Worm (Caenorhabditis elegans) whole organism, young adult: ENCODE data around the gene Y54G2A.11.

Experiments used
- B0035.1 ChIP-seq: sonication (generic microtip); optimal IDR thresholded peaks from 2 replicates; lab custom pipeline; 2016; ENCODE audit warnings: missing genetic modification characterization, mild to moderate bottlenecking, missing compliant biosample characterization, missing genotype, missing genetic modification reagents
- B0261.1 ChIP-seq: sonication (generic microtip); optimal IDR thresholded peaks from 2 replicates; lab custom pipeline; 2016; ENCODE audit warnings: mild to moderate bottlenecking, missing genetic modification characterization, moderate library complexity, missing compliant biosample characterization
- F22D6.2 ChIP-seq: sonication (generic microtip); optimal IDR thresholded peaks from 2 replicates; lab custom pipeline; 2016; ENCODE audit warnings: mild to moderate bottlenecking, missing genetic modification characterization, missing compliant biosample characterization
- Y79H2A.3 ChIP-seq: fragments of 200-800 bp; sonication (Bioruptor generic); conservative IDR thresholded peaks from 2 replicates; pipeline ENCODE4 v1.3.6; 2022; ENCODE audit warnings: missing genetic modification reagents, missing genetic modification characterization, missing compliant biosample characterization
- Y95B8A.8 ChIP-seq: fragments of 200-800 bp; sonication (Bioruptor generic); IDR thresholded peaks from 2 replicates; pipeline ENCODE4 v1.3.6; 2022; ENCODE audit warnings: missing genetic modification reagents, missing genetic modification characterization, missing compliant biosample characterization
- ZK185.1 ChIP-seq: sonication (generic microtip); optimal IDR thresholded peaks from 2 replicates; lab custom pipeline; 2016; ENCODE audit warnings: mild to moderate bottlenecking, missing genetic modification characterization, missing compliant biosample characterization; ENCODE audit not compliant: poor library complexity, severe bottlenecking
- cebp-1 ChIP-seq, 2 experiments: fragments of 200-800 bp in 1 of 2; sonication (Bioruptor generic) in 1 of 2; sonication (generic microtip) in 1 of 2; IDR thresholded peaks in 1 of 2; optimal IDR thresholded peaks in 1 of 2; 2 replicates each; pipeline versions ENCODE4 v1.3.6 to Lab custom; 2017 to 2022; ENCODE audit warnings: missing compliant biosample characterization in 2 of 2, missing genetic modification characterization in 2 of 2, mild to moderate bottlenecking in 1 of 2, missing genetic modification reagents in 1 of 2, moderate library complexity in 1 of 2
- ceh-100 ChIP-seq: fragments of 200-800 bp; sonication (Bioruptor generic); IDR thresholded peaks from 2 replicates; pipeline ENCODE4 v1.3.6; 2022; ENCODE audit warnings: missing genetic modification reagents, missing genetic modification characterization, missing compliant biosample characterization
- ceh-40 ChIP-seq: fragments of 200-800 bp; sonication (Bioruptor generic); IDR thresholded peaks from 2 replicates; pipeline ENCODE4 v1.3.6; 2022; ENCODE audit warnings: missing genetic modification characterization, missing compliant biosample characterization
- ceh-58 ChIP-seq: fragments of 200-800 bp; sonication (Bioruptor generic); IDR thresholded peaks from 2 replicates; pipeline ENCODE4 v1.3.6; 2022; ENCODE audit warnings: missing genetic modification characterization, missing compliant biosample characterization
- ceh-79 ChIP-seq: sonication (generic microtip); optimal IDR thresholded peaks from 2 replicates; lab custom pipeline; 2017; ENCODE audit warnings: mild to moderate bottlenecking, missing genetic modification characterization, missing compliant biosample characterization
- dox-1 ChIP-seq: fragments of 200-800 bp; sonication (Bioruptor generic); IDR thresholded peaks from 2 replicates; pipeline ENCODE4 v1.3.6; 2022; ENCODE audit warnings: missing genetic modification reagents, missing genetic modification characterization, missing compliant biosample characterization
- dpl-1 ChIP-seq: fragments of 150-350 bp; optimal IDR thresholded peaks from 2 replicates; lab custom pipeline; 2014; ENCODE audit warnings: missing biosample characterization, missing genetic modification reagents, missing genetic modification characterization
- efl-1 ChIP-seq: fragments of 150-350 bp; optimal IDR thresholded peaks from 2 replicates; lab custom pipeline; 2014; ENCODE audit warnings: missing biosample characterization, missing genetic modification reagents, missing genetic modification characterization
- egrh-3 ChIP-seq: fragments of 200-800 bp; sonication (Bioruptor generic); IDR thresholded peaks from 2 replicates; pipeline ENCODE4 v1.3.6; 2022; ENCODE audit warnings: missing genetic modification reagents, missing genetic modification characterization, missing compliant biosample characterization
- fkh-3 ChIP-seq: sonication (generic microtip); optimal IDR thresholded peaks from 2 replicates; lab custom pipeline; 2016; ENCODE audit warnings: mild to moderate bottlenecking, missing genetic modification characterization, missing compliant biosample characterization
- hlh-26 ChIP-seq: fragments of 200-800 bp; sonication (Bioruptor generic); conservative IDR thresholded peaks from 2 replicates; pipeline ENCODE4 v1.3.6; 2022; ENCODE audit warnings: missing genetic modification reagents, missing genetic modification characterization, missing compliant biosample characterization
- hrde-1 ChIP-seq: sonication (generic microtip); optimal IDR thresholded peaks from 2 replicates; lab custom pipeline; 2016; ENCODE audit warnings: missing genetic modification characterization, mild to moderate bottlenecking, missing compliant biosample characterization, moderate library complexity, missing genotype, missing genetic modification reagents, borderline replicate concordance
- hsf-1 ChIP-seq: fragments of 200-800 bp; sonication (Bioruptor generic); IDR thresholded peaks from 2 replicates; pipeline ENCODE4 v1.3.6; 2022; ENCODE audit warnings: missing genetic modification reagents, missing genetic modification characterization, missing compliant biosample characterization
- let-526 ChIP-seq: fragments of 200-800 bp; sonication (Bioruptor generic); IDR thresholded peaks from 2 replicates; pipeline ENCODE4 v1.3.6; 2022; ENCODE audit warnings: missing genetic modification reagents, missing genetic modification characterization, missing compliant biosample characterization
- let-607 ChIP-seq, 2 experiments: fragments of 200-800 bp in 1 of 2; sonication (Bioruptor generic) in 1 of 2; sonication (generic microtip) in 1 of 2; optimal IDR thresholded peaks; 2 replicates each; lab custom pipeline; 2016 to 2018; ENCODE audit warnings: mild to moderate bottlenecking in 2 of 2, missing compliant biosample characterization in 2 of 2, missing genetic modification characterization in 2 of 2, moderate library complexity in 2 of 2, missing genotype in 1 of 2
- lin-26 ChIP-seq: fragments of 200-800 bp; sonication (Bioruptor generic); IDR thresholded peaks from 2 replicates; pipeline ENCODE4 v1.3.6; 2022; ENCODE audit warnings: missing genetic modification reagents, missing genetic modification characterization, missing compliant biosample characterization
- lin-35 ChIP-seq, 3 experiments: fragments of 150-350 bp in 2 of 3; sonication (generic microtip) in 1 of 3; optimal IDR thresholded peaks; 2 replicates each; lab custom pipeline; 2014 to 2018; ENCODE audit warnings: missing biosample characterization in 3 of 3, missing genetic modification characterization in 3 of 3, missing genetic modification reagents in 3 of 3
- lin-40 ChIP-seq: sonication (generic microtip); optimal IDR thresholded peaks from 2 replicates; lab custom pipeline; 2016; ENCODE audit warnings: missing genetic modification characterization, mild to moderate bottlenecking, missing compliant biosample characterization, missing genotype, missing genetic modification reagents
- madf-3 ChIP-seq: fragments of 200-800 bp; sonication (Bioruptor generic); IDR thresholded peaks from 2 replicates; pipeline ENCODE4 v1.3.6; 2022; ENCODE audit warnings: missing genetic modification reagents, missing genetic modification characterization, missing compliant biosample characterization
- madf-6 ChIP-seq: fragments of 200-800 bp; sonication (Bioruptor generic); IDR thresholded peaks from 2 replicates; pipeline ENCODE4 v1.3.6; 2022; ENCODE audit warnings: missing genetic modification reagents, missing genetic modification characterization, missing compliant biosample characterization
- mes-4 ChIP-seq: sonication (generic microtip); optimal IDR thresholded peaks from 2 replicates; lab custom pipeline; 2016; ENCODE audit warnings: missing genotype, missing genetic modification characterization, missing compliant biosample characterization
- nfya-1 ChIP-seq: sonication (generic microtip); optimal IDR thresholded peaks from 2 replicates; lab custom pipeline; 2017; ENCODE audit warnings: antibody characterized with exemption, missing compliant biosample characterization, missing genetic modification characterization, borderline replicate concordance; ENCODE audit not compliant: insufficient read depth
- nhr-179 ChIP-seq: sonication (generic microtip); optimal IDR thresholded peaks from 2 replicates; lab custom pipeline; 2016; ENCODE audit warnings: mild to moderate bottlenecking, missing genetic modification characterization, missing compliant biosample characterization
- nhr-27 ChIP-seq: fragments of 200-800 bp; sonication (Bioruptor generic); optimal IDR thresholded peaks from 2 replicates; lab custom pipeline; 2018; ENCODE audit warnings: mild to moderate bottlenecking, missing genetic modification characterization, moderate library complexity, missing compliant biosample characterization
- nhr-90 ChIP-seq: sonication (generic microtip); optimal IDR thresholded peaks from 2 replicates; lab custom pipeline; 2016; ENCODE audit warnings: missing genotype, mild to moderate bottlenecking, missing genetic modification characterization, missing compliant biosample characterization
- pbrm-1 ChIP-seq: fragments of 200-800 bp; sonication (Bioruptor generic); IDR thresholded peaks from 2 replicates; pipeline ENCODE4 v1.3.6; 2022; ENCODE audit warnings: missing genetic modification reagents, missing genetic modification characterization, missing compliant biosample characterization
- pha-4 ChIP-seq: fragments of 150-350 bp; sonication (generic microtip); optimal IDR thresholded peaks from 2 replicates; lab custom pipeline; 2014; ENCODE audit warnings: missing biosample characterization, missing genetic modification reagents, missing genetic modification characterization
- rec-8 ChIP-seq, 2 experiments: sonication (generic microtip); optimal IDR thresholded peaks; 2 replicates each; lab custom pipeline; 2016; ENCODE audit warnings: mild to moderate bottlenecking in 2 of 2, missing genetic modification characterization in 2 of 2, missing genetic modification reagents in 2 of 2, missing genotype in 2 of 2, missing biosample characterization in 1 of 2, missing compliant biosample characterization in 1 of 2, moderate library complexity in 1 of 2
- rpc-1 ChIP-seq, 2 experiments: fragments of 150-350 bp in 1 of 2; sonication (generic microtip) in 1 of 2; optimal IDR thresholded peaks; 2 replicates each; lab custom pipeline; 2014 to 2018; ENCODE audit warnings: missing biosample characterization in 1 of 2, missing genetic modification characterization in 1 of 2, missing genetic modification reagents in 1 of 2, missing genotype in 1 of 2
- snpc-1.1 ChIP-seq: sonication (generic microtip); optimal IDR thresholded peaks from 2 replicates; lab custom pipeline; 2017; ENCODE audit warnings: missing genetic modification characterization, mild to moderate bottlenecking, missing compliant biosample characterization, antibody characterized with exemption, moderate library complexity, missing genotype, missing genetic modification reagents; ENCODE audit not compliant: insufficient read depth
- snpc-4 ChIP-seq, 5 experiments: fragments of 150-350 bp in 1 of 5; sonication (generic microtip) in 4 of 5; optimal IDR thresholded peaks; 2 replicates each; lab custom pipeline; 2014 to 2018; ENCODE audit warnings: missing genetic modification characterization in 5 of 5, missing biosample characterization in 3 of 5, antibody characterized with exemption in 2 of 5, mild to moderate bottlenecking in 2 of 5, missing compliant biosample characterization in 2 of 5, missing genotype in 2 of 5, moderate library complexity in 2 of 5, missing genetic modification reagents in 1 of 5
- tbp1 ChIP-seq: fragments of 200-800 bp; sonication (Bioruptor generic); optimal IDR thresholded peaks from 2 replicates; lab custom pipeline; 2018; ENCODE audit warnings: mild to moderate bottlenecking, missing genetic modification characterization, missing compliant biosample characterization
- tbx-9 ChIP-seq: sonication (generic microtip); optimal IDR thresholded peaks from 2 replicates; lab custom pipeline; 2016; ENCODE audit warnings: borderline replicate concordance, missing genetic modification characterization, inconsistent platforms, missing compliant biosample characterization
- tlf-1 ChIP-seq: fragments of 200-800 bp; sonication (Bioruptor generic); optimal IDR thresholded peaks from 2 replicates; lab custom pipeline; 2018; ENCODE audit warnings: mild to moderate bottlenecking, missing genetic modification characterization, missing compliant biosample characterization
- xnd-1 ChIP-seq: sonication (generic microtip); optimal IDR thresholded peaks from 2 replicates; lab custom pipeline; 2016; ENCODE audit warnings: missing genotype, missing genetic modification reagents, missing genetic modification characterization, missing compliant biosample characterization
- ztf-18 ChIP-seq: sonication (generic microtip); optimal IDR thresholded peaks from 2 replicates; lab custom pipeline; 2016; ENCODE audit warnings: missing genotype, mild to moderate bottlenecking, missing genetic modification characterization, missing compliant biosample characterization
- ztf-22 ChIP-seq: fragments of 200-800 bp; sonication (Bioruptor generic); optimal IDR thresholded peaks from 2 replicates; lab custom pipeline; 2018; ENCODE audit warnings: mild to moderate bottlenecking, missing genetic modification characterization, moderate library complexity, missing compliant biosample characterization
- ztf-25 ChIP-seq: fragments of 200-800 bp; sonication (Bioruptor generic); IDR thresholded peaks from 2 replicates; pipeline ENCODE4 v1.3.6; 2022; ENCODE audit warnings: missing genetic modification reagents, missing genetic modification characterization, missing compliant biosample characterization
- ztf-6 ChIP-seq: fragments of 200-800 bp; sonication (Bioruptor generic); IDR thresholded peaks from 2 replicates; pipeline ENCODE4 v1.3.6; 2022; ENCODE audit warnings: missing genetic modification reagents, missing genetic modification characterization, missing compliant biosample characterization

Gene Y54G2A.11

ce11 chrIV:2801004-2801403 is 29.4 kb upstream of the Y54G2A.11 start (continued):
- TF ChIP-seq snpc-1.1 (tag; lab: Kevin White, UChicago) (no peak), egrh-3 (GFP tag; lab: Robert Waterston, UW) (peak; percentile 26; the same call in 1 of the 2 replicates), ZK185.1 (tag; lab: Kevin White, UChicago) (peak; percentile 12), ztf-22 (GFP tag; lab: Kevin White, UChicago) (no peak), snpc-4 (GFP tag; optimal IDR thresholded peaks at IDR 0.05; lab: Kevin White, UChicago) (peak; percentile 59), snpc-4 (tag; optimal IDR thresholded peaks at IDR 0.05; lab: Kevin White, UChicago) (peak in 3 of 4 experiments; percentile 15 to 56 (median 26)), ztf-6 (no peak), F22D6.2 (tag; lab: Kevin White, UChicago) (no peak), ceh-100 (GFP tag; lab: Robert Waterston, UW) (no peak), let-607 (tag; optimal IDR thresholded peaks at IDR 0.05; lab: Kevin White, UChicago) (peak in 1 of 2 experiments; percentile 29), pha-4 (tag; lab: Kevin White, UChicago) (no peak), mes-4 (tag; lab: Kevin White, UChicago) (no peak), madf-3 (GFP tag; lab: Robert Waterston, UW) (no peak), hsf-1 (GFP tag; lab: Robert Waterston, UW) (peak; percentile 71), hrde-1 (peak; percentile 27), tbx-9 (tag; lab: Kevin White, UChicago) (no peak), dox-1 (GFP tag; lab: Robert Waterston, UW) (peak; percentile 71), ztf-25 (GFP tag; lab: Robert Waterston, UW) (peak; percentile 76; the same call in 1 of the 2 replicates), dpl-1 (GFP tag; lab: Kevin White, UChicago) (no peak), ztf-18 (tag; lab: Kevin White, UChicago) (peak; percentile 69), efl-1 (no peak), ceh-58 (GFP tag; lab: Robert Waterston, UW) (no peak), nhr-90 (tag; lab: Kevin White, UChicago) (peak; percentile 71), B0261.1 (tag; lab: Kevin White, UChicago) (peak; percentile 88), rpc-1 (optimal IDR thresholded peaks at IDR 0.05; lab: Kevin White, UChicago) (peak; percentile 68), rpc-1 (tag; optimal IDR thresholded peaks at IDR 0.05; lab: Kevin White, UChicago) (peak; percentile 90), xnd-1 (tag; lab: Kevin White, UChicago) (no peak), nhr-179 (tag; lab: Kevin White, UChicago) (no peak), cebp-1 (GFP tag; IDR thresholded peaks at IDR 0.05; lab: Robert Waterston, UW) (no peak), cebp-1 (tag; optimal IDR thresholded peaks at IDR 0.05; lab: Kevin White, UChicago) (peak; percentile 43), nfya-1 (tag; lab: Kevin White, UChicago) (no peak), hlh-26 (GFP tag; lab: Robert Waterston, UW) (no peak), lin-40 (tag; lab: Kevin White, UChicago) (no peak), ceh-40 (GFP tag; lab: Robert Waterston, UW) (0 out of 2 replicates have a peak, but pooled peaks have one; percentile 57), fkh-3 (tag; lab: Kevin White, UChicago) (no peak), pbrm-1 (GFP tag; lab: Robert Waterston, UW) (0 out of 2 replicates have a peak, but pooled peaks have one; percentile 46), nhr-27 (tag; lab: Kevin White, UChicago) (no peak), Y95B8A.8 (GFP tag; lab: Robert Waterston, UW) (no peak), Y79H2A.3 (GFP tag; lab: Robert Waterston, UW) (no peak), madf-6 (GFP tag; lab: Robert Waterston, UW) (peak; percentile 63), rec-8 (tag; optimal IDR thresholded peaks at IDR 0.05; lab: Kevin White, UChicago) (peak in 1 of 2 experiments; percentile 78), lin-26 (GFP tag; lab: Robert Waterston, UW) (peak; percentile 83), ceh-79 (tag; lab: Kevin White, UChicago) (no peak), tlf-1 (GFP tag; lab: Kevin White, UChicago) (no peak), tbp1 (peak; percentile 94), B0035.1 (tag; lab: Kevin White, UChicago) (no peak), lin-35 (GFP tag; optimal IDR thresholded peaks at IDR 0.05; lab: Kevin White, UChicago) (peak in 1 of 3 experiments; percentile 27), let-526 (GFP tag; lab: Robert Waterston, UW) (no peak)
